Fruit fly (Drosophila melanogaster): ENCODE measurements around the gene CG8861.

The CG8861 gene

DNA sequence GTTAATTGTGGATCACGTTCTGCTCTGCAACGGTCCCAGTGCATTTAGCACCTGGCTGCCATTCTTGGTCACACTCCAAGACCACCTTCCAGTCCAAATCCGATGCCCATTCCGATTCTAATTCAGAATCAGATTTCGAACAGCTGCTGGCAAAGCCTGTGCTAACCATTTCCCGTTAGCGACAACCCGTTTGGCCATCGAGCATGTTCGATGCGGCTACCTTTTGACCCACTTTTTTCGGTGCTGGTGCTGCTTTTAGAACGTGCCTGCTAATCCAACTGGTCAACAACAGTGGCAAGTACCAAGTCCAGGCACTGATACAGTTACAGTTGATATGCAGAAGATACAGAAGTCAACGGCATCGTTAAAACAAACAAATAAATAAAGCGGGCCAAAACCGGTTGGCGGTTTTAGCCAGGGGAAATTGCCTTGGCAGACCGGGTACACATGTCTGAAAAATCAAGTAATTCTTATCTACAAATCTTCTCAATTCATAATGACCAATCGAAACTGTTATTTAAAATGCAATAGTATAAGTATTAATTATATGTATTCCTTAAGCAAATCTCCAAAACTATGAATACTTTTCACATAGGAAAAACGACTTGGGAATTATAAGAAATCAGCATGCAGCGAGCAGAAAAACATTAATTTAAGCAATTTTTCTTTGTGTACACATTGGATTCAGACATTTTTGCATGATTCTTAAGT is 79.1 kb downstream of the CG8861 start:
- no peak for TF ChIP-seq Myc (optimal IDR thresholded peaks at IDR 0.05)
- no peak for TF ChIP-seq insv (optimal IDR thresholded peaks at IDR 0.05)
- no peak for TF ChIP-seq psq (optimal IDR thresholded peaks at IDR 0.05)
- no peak for TF ChIP-seq Sin3A (optimal IDR thresholded peaks at IDR 0.05)
- no peak for TF ChIP-seq h (optimal IDR thresholded peaks at IDR 0.05)
- no peak for TF ChIP-seq ttk (optimal IDR thresholded peaks at IDR 0.05)

- no peak for TF ChIP-seq psq (optimal IDR thresholded peaks at IDR 0.05)
- TF ChIP-seq h (optimal IDR thresholded peaks at IDR 0.05), result no peak
- TF ChIP-seq Myc (optimal IDR thresholded peaks at IDR 0.05), result no peak
- TF ChIP-seq ttk (optimal IDR thresholded peaks at IDR 0.05), result no peak
- no peak for TF ChIP-seq Sin3A (optimal IDR thresholded peaks at IDR 0.05)
- TF ChIP-seq insv (optimal IDR thresholded peaks at IDR 0.05), result no peak
Measured at dm6 chr3R:9246879-9247621, 81.3 kb downstream of the CG8861 start.

- TF ChIP-seq insv (optimal IDR thresholded peaks at IDR 0.05), result no peak
- no peak for TF ChIP-seq Myc (optimal IDR thresholded peaks at IDR 0.05)
- TF ChIP-seq h (optimal IDR thresholded peaks at IDR 0.05), result no peak
- no peak for TF ChIP-seq psq (optimal IDR thresholded peaks at IDR 0.05)
- no peak for TF ChIP-seq ttk (optimal IDR thresholded peaks at IDR 0.05)
- no peak for TF ChIP-seq Sin3A (optimal IDR thresholded peaks at IDR 0.05)
Measured at dm6 chr3R:9246366-9246765, 81.9 kb downstream of the CG8861 start, which contains the start of gene CG8420. Gene CG8420 (plus strand): TSS chr3R:9246649.

dm6 chr3R:9245576-9246200 is 82.6 kb downstream of the CG8861 start, which contains the start of gene Vps15:
Gene Vps15 (minus strand): TSS chr3R:9245869.
- TF ChIP-seq insv (optimal IDR thresholded peaks at IDR 0.05) (no peak), ttk (optimal IDR thresholded peaks at IDR 0.05) (no peak), psq (optimal IDR thresholded peaks at IDR 0.05) (no peak), Myc (optimal IDR thresholded peaks at IDR 0.05) (no peak), Sin3A (optimal IDR thresholded peaks at IDR 0.05) (no peak), h (optimal IDR thresholded peaks at IDR 0.05) (no peak)
